Worm (Caenorhabditis elegans) whole organism, L3 larva: Measurements from ENCODE around the gene dgk-4.

Experiments
- R02D3.7 ChIP-seq: fragments of 150-350 bp; optimal IDR thresholded peaks from 2 replicates; lab custom pipeline; 2014; ENCODE audit warnings: missing biosample characterization, missing genetic modification characterization
- ZK546.5 ChIP-seq: sonication (generic microtip); optimal IDR thresholded peaks from 2 replicates; lab custom pipeline; 2017; ENCODE audit warnings: missing biosample characterization, missing genetic modification characterization
- ama-1 ChIP-seq: fragments of 150-350 bp; optimal IDR thresholded peaks from 2 replicates; lab custom pipeline; 2018
- daf-12 ChIP-seq: fragments of 150-350 bp; optimal IDR thresholded peaks from 2 replicates; lab custom pipeline; 2014; ENCODE audit warnings: missing biosample characterization, missing genetic modification reagents, missing genetic modification characterization
- egl-27 ChIP-seq: sonication (generic microtip); optimal IDR thresholded peaks from 4 replicates; lab custom pipeline; 2017; ENCODE audit warnings: missing biosample characterization, missing genetic modification reagents, missing genetic modification characterization
- elt-2 ChIP-seq: sonication (generic microtip); optimal IDR thresholded peaks from 2 replicates; lab custom pipeline; 2016; ENCODE audit warnings: missing genetic modification reagents, mild to moderate bottlenecking, missing genetic modification characterization, missing compliant biosample characterization
- elt-3 ChIP-seq, 3 experiments: fragments of 150-350 bp in 1 of 3; sonication (generic microtip) in 2 of 3; optimal IDR thresholded peaks; 2 replicates in 2 of 3; 4 replicates in 1 of 3; lab custom pipeline; 2014 to 2017; ENCODE audit warnings: missing biosample characterization in 3 of 3, missing genetic modification characterization in 3 of 3
- eor-1 ChIP-seq, 2 experiments: fragments of 150-350 bp; optimal IDR thresholded peaks; 2 replicates each; lab custom pipeline; 2014 to 2018; ENCODE audit warnings: missing biosample characterization in 2 of 2, missing genetic modification characterization in 2 of 2
- fkh-10 ChIP-seq: sonication (generic microtip); optimal IDR thresholded peaks from 2 replicates; lab custom pipeline; 2017; ENCODE audit warnings: missing biosample characterization, missing genetic modification reagents, missing genetic modification characterization
- fkh-2 ChIP-seq: fragments of 150-350 bp; optimal IDR thresholded peaks from 2 replicates; lab custom pipeline; 2014; ENCODE audit warnings: missing biosample characterization, missing genetic modification reagents, missing genetic modification characterization
- fos-1 ChIP-seq: fragments of 150-350 bp; optimal IDR thresholded peaks from 2 replicates; lab custom pipeline; 2014; ENCODE audit warnings: missing biosample characterization, missing genetic modification characterization
- hmg-11 ChIP-seq: sonication (generic microtip); optimal IDR thresholded peaks from 2 replicates; lab custom pipeline; 2016; ENCODE audit warnings: missing genetic modification characterization, missing compliant biosample characterization
- jun-1 ChIP-seq: fragments of 150-350 bp; optimal IDR thresholded peaks from 2 replicates; lab custom pipeline; 2014; ENCODE audit warnings: missing biosample characterization, missing genetic modification reagents, missing genetic modification characterization
- lin-39 ChIP-seq: fragments of 150-350 bp; optimal IDR thresholded peaks from 2 replicates; lab custom pipeline; 2018; ENCODE audit warnings: missing biosample characterization, missing genetic modification reagents, missing genetic modification characterization
- mdl-1 ChIP-seq: fragments of 150-350 bp; optimal IDR thresholded peaks from 2 replicates; lab custom pipeline; 2014; ENCODE audit warnings: missing biosample characterization, missing genetic modification characterization
- nfya-1 ChIP-seq: sonication (generic microtip); optimal IDR thresholded peaks from 2 replicates; lab custom pipeline; 2017; ENCODE audit warnings: missing genetic modification characterization, mild to moderate bottlenecking, missing compliant biosample characterization, antibody characterized with exemption, moderate library complexity; ENCODE audit not compliant: insufficient read depth
- nhr-11 ChIP-seq: fragments of 150-350 bp; optimal IDR thresholded peaks from 2 replicates; lab custom pipeline; 2014; ENCODE audit warnings: missing biosample characterization, missing genetic modification characterization
- nhr-23 ChIP-seq: fragments of 150-350 bp; optimal IDR thresholded peaks from 2 replicates; lab custom pipeline; 2014; ENCODE audit warnings: missing biosample characterization, missing genetic modification reagents, missing genetic modification characterization
- nhr-237 ChIP-seq: fragments of 150-350 bp; optimal IDR thresholded peaks from 2 replicates; lab custom pipeline; 2014; ENCODE audit warnings: missing biosample characterization, missing genetic modification characterization
- nhr-67 ChIP-seq: fragments of 150-350 bp; optimal IDR thresholded peaks from 2 replicates; lab custom pipeline; 2014; ENCODE audit warnings: missing biosample characterization, missing genetic modification characterization
- nhr-77 ChIP-seq: fragments of 150-350 bp; optimal IDR thresholded peaks from 2 replicates; lab custom pipeline; 2014; ENCODE audit warnings: missing biosample characterization, missing genetic modification characterization
- pha-4 ChIP-seq: fragments of 150-350 bp; optimal IDR thresholded peaks from 2 replicates; lab custom pipeline; 2014; ENCODE audit warnings: missing biosample characterization, missing genetic modification reagents, missing genetic modification characterization
- pqm-1 ChIP-seq: fragments of 150-350 bp; optimal IDR thresholded peaks from 2 replicates; lab custom pipeline; 2017; ENCODE audit warnings: missing biosample characterization, missing genetic modification characterization, inconsistent platforms
- sea-2 ChIP-seq: fragments of 150-350 bp; sonication (generic microtip); optimal IDR thresholded peaks from 4 replicates; lab custom pipeline; 2014; ENCODE audit warnings: missing biosample characterization, missing genetic modification reagents, missing genetic modification characterization
- snpc-4 ChIP-seq: fragments of 150-350 bp; optimal IDR thresholded peaks from 2 replicates; lab custom pipeline; 2014; ENCODE audit warnings: missing biosample characterization, missing genetic modification characterization
- tbx-2 ChIP-seq: sonication (generic microtip); optimal IDR thresholded peaks from 2 replicates; lab custom pipeline; 2016; ENCODE audit warnings: mild to moderate bottlenecking, missing genetic modification characterization, missing compliant biosample characterization
- unc-62 ChIP-seq: fragments of 150-350 bp; sonication (generic microtip); optimal IDR thresholded peaks from 4 replicates; lab custom pipeline; 2014; ENCODE audit warnings: missing biosample characterization, missing genetic modification reagents, missing genetic modification characterization
- zag-1 ChIP-seq: fragments of 150-350 bp; optimal IDR thresholded peaks from 2 replicates; lab custom pipeline; 2014; ENCODE audit warnings: missing biosample characterization, missing genetic modification characterization
- ztf-11 ChIP-seq: fragments of 150-350 bp; optimal IDR thresholded peaks from 2 replicates; lab custom pipeline; 2014; ENCODE audit warnings: missing biosample characterization, missing genetic modification characterization
- ztf-4 ChIP-seq: fragments of 150-350 bp; optimal IDR thresholded peaks from 2 replicates; lab custom pipeline; 2014; ENCODE audit warnings: missing biosample characterization, missing genetic modification characterization

The dgk-4 gene

DNA sequence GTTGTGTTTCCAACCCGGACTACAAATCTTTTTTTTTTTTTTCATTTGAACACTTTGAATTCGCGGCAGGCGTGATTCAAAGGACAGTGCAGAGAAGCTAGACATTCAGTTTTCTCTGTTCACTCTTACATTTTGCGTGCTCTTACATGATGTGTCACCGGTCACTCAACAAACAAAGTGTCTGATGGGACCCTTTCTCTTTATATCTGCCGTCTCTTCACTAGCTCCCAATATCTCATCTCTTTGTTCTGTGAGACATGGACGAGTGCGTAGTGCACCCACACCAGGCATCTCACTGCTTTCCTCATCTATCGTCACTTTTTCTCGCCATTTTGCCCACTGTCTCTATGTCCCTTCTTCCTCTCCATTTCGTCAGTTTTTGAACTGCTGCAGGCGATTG, 44.1 kb upstream of the dgk-4 start (continued):
- no peak for TF ChIP-seq elt-3 (tag; optimal IDR thresholded peaks at IDR 0.05; lab: Kevin White, UChicago)
- TF ChIP-seq hmg-11 = peak; percentile 80
- TF ChIP-seq snpc-4 (tag; lab: Kevin White, UChicago) = no peak
- TF ChIP-seq pqm-1 (tag; lab: Kevin White, UChicago) = peak; percentile 29
- TF ChIP-seq fos-1 = peak; percentile 23
- TF ChIP-seq elt-2 (tag; lab: Kevin White, UChicago) = no peak
- no peak for TF ChIP-seq ZK546.5
- TF ChIP-seq ztf-11 (tag; lab: Kevin White, UChicago) = no peak

DNA sequence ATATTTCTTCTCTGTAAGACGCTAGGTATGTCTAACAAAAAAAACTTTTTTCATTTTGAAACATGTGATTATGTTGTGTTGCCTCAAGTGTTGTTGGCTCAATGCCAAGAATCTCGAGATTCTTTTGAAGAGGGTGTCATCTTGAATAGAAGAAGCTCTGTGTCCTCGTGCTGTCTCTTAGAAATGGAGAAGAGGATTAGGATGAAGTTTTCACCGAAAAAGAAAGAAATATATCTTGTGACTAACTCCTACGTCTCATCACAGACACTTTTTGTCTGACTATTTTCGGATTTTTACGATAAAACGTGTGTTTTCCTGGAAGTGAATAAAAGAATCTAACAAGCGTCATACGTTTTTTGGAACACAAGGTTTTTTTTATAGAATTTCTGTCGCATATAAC, 43.5 kb upstream of the dgk-4 start:
- TF ChIP-seq fkh-10 (GFP tag; lab: Kevin White, UChicago) (no peak), tbx-2 (no peak), nfya-1 (peak; percentile 12), eor-1 (tag; optimal IDR thresholded peaks at IDR 0.05; lab: Kevin White, UChicago) (no peak)

DNA sequence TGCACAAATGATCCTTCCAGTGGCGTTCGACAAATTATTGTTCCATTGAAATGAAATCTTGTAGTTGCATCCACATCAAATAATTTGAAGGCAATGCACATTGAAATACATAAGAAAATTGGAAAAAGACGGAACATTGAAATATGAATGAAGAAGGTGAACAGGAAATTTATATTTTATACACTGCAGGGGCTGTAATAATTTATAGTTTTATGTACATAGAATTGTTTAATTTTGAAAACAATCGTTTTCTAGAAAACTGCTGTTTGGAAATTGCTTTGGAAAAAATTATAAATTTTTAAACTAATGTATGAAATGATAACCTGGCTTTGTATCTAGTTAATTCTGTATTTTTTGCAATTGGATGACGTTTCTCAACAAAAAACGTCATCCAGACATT, 35.8 kb upstream of the dgk-4 start, which contains the start of gene Y59H11AR.3:
TSS of gene Y59H11AR.3 (minus strand) at position 101 of the 400 bp plus-strand sequence.
- TF ChIP-seq daf-12 (tag; lab: Kevin White, UChicago) = no peak
- no peak for TF ChIP-seq unc-62
- TF ChIP-seq lin-39 = no peak
- no peak for TF ChIP-seq nhr-237
- no peak for TF ChIP-seq ama-1 (lab: Kevin White, UChicago)
- TF ChIP-seq eor-1 (tag; optimal IDR thresholded peaks at IDR 0.05; lab: Kevin White, UChicago) = no peak
- TF ChIP-seq hmg-11 = no peak
- no peak for TF ChIP-seq nhr-77 (tag; lab: Kevin White, UChicago)
- no peak for TF ChIP-seq sea-2 (GFP tag; lab: Kevin White, UChicago)

DNA sequence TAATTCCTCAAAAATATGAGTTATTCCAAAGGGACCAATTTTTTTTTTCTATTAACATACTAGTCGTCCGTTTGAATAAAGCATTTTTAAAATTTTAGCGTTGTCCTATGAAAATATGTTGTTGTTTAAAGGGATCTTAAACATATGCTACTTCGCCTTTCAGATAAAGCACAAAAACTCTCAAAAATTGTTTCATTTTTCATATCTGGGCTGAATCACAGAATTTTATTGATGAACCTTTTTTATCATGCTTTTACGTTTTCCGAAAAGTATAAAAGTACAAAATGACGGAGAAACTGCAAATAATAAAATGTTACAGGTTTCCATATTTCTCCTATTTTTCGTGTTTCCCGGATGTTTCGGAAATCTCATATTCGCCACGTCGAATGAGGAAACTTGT, 35.4 kb upstream of the dgk-4 start, which contains the start of gene clec-181:
TSS of gene clec-181 (plus strand) at position 301 of the 400 bp plus-strand sequence.
- TF ChIP-seq nhr-23 (tag; lab: Kevin White, UChicago) (no peak), hmg-11 (no peak), jun-1 (tag; lab: Kevin White, UChicago) (no peak), ztf-4 (tag; lab: Kevin White, UChicago) (no peak), elt-3 (tag; optimal IDR thresholded peaks at IDR 0.05; lab: Kevin White, UChicago) (no peak), pqm-1 (tag; lab: Kevin White, UChicago) (no peak), nhr-67 (tag; lab: Kevin White, UChicago) (no peak), egl-27 (tag; lab: Kevin White, UChicago) (no peak), fkh-2 (tag; lab: Kevin White, UChicago) (no peak), tbx-2 (no peak), nhr-11 (tag; lab: Kevin White, UChicago) (no peak)
- TF ChIP-seq, all 47 proteins: peak for 0

DNA sequence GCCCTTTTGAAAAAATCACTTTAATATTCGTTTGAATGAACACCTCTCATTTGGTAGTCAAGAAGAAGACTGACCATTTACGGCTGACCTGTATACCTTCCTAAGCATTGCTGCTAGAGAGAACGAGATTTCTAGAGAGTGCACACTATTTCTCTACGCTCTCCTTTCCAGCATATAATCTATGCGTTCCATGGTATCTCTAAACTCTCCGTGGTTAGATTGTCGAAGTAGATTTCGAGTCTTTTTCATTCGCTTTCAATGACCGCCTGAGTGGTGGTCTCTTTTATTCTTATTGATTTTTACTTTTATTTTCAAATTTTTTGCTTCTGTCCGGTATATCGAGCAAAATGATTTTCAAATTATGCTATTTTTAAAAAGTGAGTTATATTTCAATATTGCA, 33.6 kb upstream of the dgk-4 start:
- peak; percentile 39 for TF ChIP-seq nhr-23 (tag; lab: Kevin White, UChicago)
- no peak for TF ChIP-seq elt-2 (tag; lab: Kevin White, UChicago)
- TF ChIP-seq zag-1 (tag; lab: Kevin White, UChicago) = no peak
- TF ChIP-seq pha-4 (tag; lab: Kevin White, UChicago) = peak; percentile 32
- peak; percentile 57 for TF ChIP-seq nfya-1
- peak; percentile 51 for TF ChIP-seq hmg-11
- TF ChIP-seq, all 47 proteins: peak for 4

DNA sequence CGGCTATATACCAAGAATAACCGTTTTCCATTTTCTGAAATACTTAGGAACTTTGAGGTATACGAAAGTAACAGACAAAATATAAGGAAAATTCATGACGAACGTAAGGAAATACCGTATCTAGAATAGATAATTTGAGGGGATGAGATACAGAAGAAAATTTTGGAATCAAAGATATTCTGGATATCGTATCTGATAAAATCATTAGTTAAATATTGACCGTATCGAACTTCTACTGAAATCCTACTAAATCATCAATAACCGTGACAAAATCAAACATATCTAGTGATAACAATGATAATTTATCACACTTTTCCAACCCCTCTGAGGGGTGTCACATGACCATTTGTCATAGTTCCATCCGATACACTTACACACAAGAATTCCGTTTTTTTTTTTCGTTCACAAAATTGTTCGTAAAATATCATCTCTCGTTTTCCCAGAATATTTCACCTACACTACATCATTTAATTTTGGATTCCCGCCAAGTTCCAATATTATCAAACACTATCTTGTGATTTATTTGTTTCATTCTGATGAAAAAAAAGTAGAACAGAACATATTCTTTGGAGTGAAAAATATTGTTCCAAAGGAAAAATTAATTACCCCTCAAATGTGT, 30.3 kb upstream of the dgk-4 start, which contains the start of gene Y59H11AR.4:
TSS of gene Y59H11AR.4 (minus strand) at position 51 of the 619 bp plus-strand sequence.
- TF ChIP-seq egl-27 (tag; lab: Kevin White, UChicago) (no peak), nhr-11 (tag; lab: Kevin White, UChicago) (no peak), ztf-4 (tag; lab: Kevin White, UChicago) (no peak), elt-2 (tag; lab: Kevin White, UChicago) (no peak), snpc-4 (tag; lab: Kevin White, UChicago) (no peak), fkh-2 (tag; lab: Kevin White, UChicago) (no peak), daf-12 (tag; lab: Kevin White, UChicago) (no peak), pha-4 (tag; lab: Kevin White, UChicago) (no peak), nhr-67 (tag; lab: Kevin White, UChicago) (no peak), nhr-77 (tag; lab: Kevin White, UChicago) (no peak), mdl-1 (tag; lab: Kevin White, UChicago) (no peak), pqm-1 (tag; lab: Kevin White, UChicago) (no peak), R02D3.7 (tag; lab: Kevin White, UChicago) (no peak)
